Worm (Caenorhabditis elegans): Measurements from ENCODE around the gene ldb-1.

DNA sequence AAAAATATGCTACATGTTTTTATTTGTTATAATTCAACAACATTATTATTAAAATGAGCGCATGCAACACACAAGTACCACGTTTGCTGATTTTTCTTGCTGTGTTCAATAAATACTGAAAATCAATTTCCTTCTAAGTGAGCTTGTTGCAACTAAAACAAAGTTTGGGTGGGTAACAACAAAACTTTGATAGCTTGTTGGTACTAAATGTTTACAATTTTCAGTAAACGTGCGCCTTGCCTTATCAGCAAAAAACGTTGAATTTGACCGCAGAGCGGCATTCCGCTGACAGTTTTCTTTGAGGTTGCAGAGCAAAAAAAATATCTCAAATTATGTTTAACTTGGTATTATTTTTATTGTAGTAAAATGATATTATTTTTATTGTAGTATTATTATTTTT, 47.3 kb upstream of the ldb-1 start:
- no peak for TF ChIP-seq elt-3 (tag; optimal IDR thresholded peaks at IDR 0.05)
- TF ChIP-seq nhr-28 (tag; optimal IDR thresholded peaks at IDR 0.05) = no peak
- no peak for TF ChIP-seq unc-120 (tag; optimal IDR thresholded peaks at IDR 0.05; ENCODE audit: poor library complexity, severe bottlenecking)
- TF ChIP-seq mab-5 (tag; optimal IDR thresholded peaks at IDR 0.05) = no peak
- TF ChIP-seq unc-62 (GFP tag; optimal IDR thresholded peaks at IDR 0.05) = no peak
- TF ChIP-seq nhr-2 (tag; optimal IDR thresholded peaks at IDR 0.05) = no peak
- TF ChIP-seq pha-4 (tag; optimal IDR thresholded peaks at IDR 0.05) = no peak

All from whole organism, mixed stage, embryonic.